Fruit fly (Drosophila melanogaster): ENCODE results near the gene Ziz.

- TF ChIP-seq fru (GFP tag; optimal IDR thresholded peaks at IDR 0.05) (no peak), rgr (GFP tag; optimal IDR thresholded peaks at IDR 0.05) (no peak), br (GFP tag; optimal IDR thresholded peaks at IDR 0.05) (no peak), OdsH (GFP tag; optimal IDR thresholded peaks at IDR 0.05) (no peak), Mio (GFP tag; optimal IDR thresholded peaks at IDR 0.05) (no peak), CG9705 (GFP tag; optimal IDR thresholded peaks at IDR 0.05) (no peak), CG32264 (GFP tag; optimal IDR thresholded peaks at IDR 0.05) (no peak)
These were observed 4.2 kb downstream of the Ziz start for dm6 chr2L:7491902-7492301.
